Worm (Caenorhabditis elegans) whole organism, L4/young adult: ENCODE results near the gene C05C8.5.

Experiments
- W03F9.2 ChIP-seq: fragments of 150-350 bp; optimal IDR thresholded peaks from 2 replicates; lab custom pipeline; 2014; ENCODE audit warnings: missing biosample characterization, missing genetic modification characterization
- dao-5 ChIP-seq: sonication (generic microtip); optimal IDR thresholded peaks from 2 replicates; lab custom pipeline; 2016; ENCODE audit warnings: missing genotype, missing genetic modification characterization, moderate library complexity, missing compliant biosample characterization

DNA sequence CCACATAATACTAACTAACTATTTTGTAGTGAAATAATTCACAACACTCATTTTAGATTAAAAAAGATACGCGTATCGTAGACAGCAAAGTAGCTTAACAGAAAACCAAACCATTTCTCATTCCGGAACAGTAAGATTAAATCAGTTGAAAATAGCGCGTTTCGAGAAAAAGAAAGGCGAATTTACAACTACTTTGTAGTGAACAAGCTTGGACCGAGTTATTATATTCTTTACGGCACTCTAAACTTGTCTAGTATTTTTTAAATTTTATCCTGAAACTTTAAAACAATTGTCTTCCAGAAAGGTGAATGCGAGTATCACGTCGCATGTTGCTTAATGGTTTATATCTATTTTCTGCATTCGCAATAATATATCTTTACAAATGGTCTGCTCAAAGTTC lies 44.5 kb upstream of the C05C8.5 start, which contains the start of gene C13A2.4:
- TF ChIP-seq dao-5 (tag; lab: Kevin White, UChicago) (no peak), W03F9.2 (no peak)
